Fruit fly (Drosophila melanogaster): Measurements from ENCODE around the gene Ubr3.
A peak's percentile ranks its signal among the peaks of the same experiment; 100 is the strongest.

Gene Ubr3

DNA sequence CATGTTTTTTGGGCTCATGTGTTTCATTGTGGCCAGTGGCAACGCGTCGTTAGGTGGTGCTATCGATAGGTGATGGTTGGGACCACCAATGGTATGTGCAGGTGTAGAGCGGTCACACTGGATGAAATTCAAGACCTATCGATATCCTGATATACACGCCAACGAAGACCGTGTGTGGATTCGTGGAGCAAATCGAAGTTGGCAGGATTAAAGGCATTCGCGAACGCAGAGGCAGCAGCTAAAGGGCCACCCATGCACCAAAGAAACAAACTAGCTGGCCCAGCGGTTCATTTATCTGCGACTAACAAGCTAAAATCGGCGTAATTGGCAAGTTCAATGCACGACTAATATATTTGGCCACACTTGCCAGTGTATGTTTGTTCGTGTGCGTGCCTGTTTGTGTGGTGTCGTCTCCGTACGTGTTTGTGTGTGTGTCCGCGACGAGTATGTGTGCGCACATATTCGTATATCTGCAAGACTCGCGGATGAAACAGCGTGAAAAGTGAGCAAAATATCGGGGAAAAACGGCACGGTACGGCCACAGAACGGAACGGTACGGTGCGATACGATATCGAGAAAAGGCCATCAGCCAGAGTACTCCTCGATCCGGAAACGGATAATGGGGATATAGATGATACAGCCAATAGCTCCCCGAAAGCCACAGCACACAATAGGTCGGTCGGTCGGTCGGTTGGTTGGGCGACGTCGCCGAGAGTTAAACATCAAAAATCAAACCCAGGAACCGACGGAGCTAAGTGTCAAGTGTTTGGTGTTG is at the start of gene Ubr3:
TSS of gene Ubr3 (plus strand) at position 99 of the 775 bp plus-strand sequence.
- TF ChIP-seq fd96Ca (GFP tag; IDR thresholded peaks at IDR 0.05) (0 out of 3 replicates have a peak, but pooled peaks have one; percentile 16), CG32121 (GFP tag; IDR thresholded peaks at IDR 0.05) (no peak), rn (GFP tag; IDR thresholded peaks at IDR 0.05) (no peak), Snoo (tag; optimal IDR thresholded peaks at IDR 0.05) (no peak), CG34367 (tag; optimal IDR thresholded peaks at IDR 0.05) (no peak), CG9948 (tag; optimal IDR thresholded peaks at IDR 0.05) (no peak), CG8301 (tag; optimal IDR thresholded peaks at IDR 0.05) (no peak), D1 (tag; optimal IDR thresholded peaks at IDR 0.05) (no peak), EcR (GFP tag; optimal IDR thresholded peaks at IDR 0.05) (peak; percentile 95), Ets98B (GFP tag; IDR thresholded peaks at IDR 0.05) (no peak), CG13204 (GFP tag; optimal IDR thresholded peaks at IDR 0.05) (no peak), CG12605 (GFP tag; IDR thresholded peaks at IDR 0.05) (no peak), CG14655 (GFP tag; optimal IDR thresholded peaks at IDR 0.05) (no peak), CG15710 (tag; optimal IDR thresholded peaks at IDR 0.05) (no peak), Pif1B (GFP tag; optimal IDR thresholded peaks at IDR 0.05) (no peak), CG4496 (GFP tag; IDR thresholded peaks at IDR 0.05) (peak; percentile 26; the same call in 1 of the 3 replicates)

DNA sequence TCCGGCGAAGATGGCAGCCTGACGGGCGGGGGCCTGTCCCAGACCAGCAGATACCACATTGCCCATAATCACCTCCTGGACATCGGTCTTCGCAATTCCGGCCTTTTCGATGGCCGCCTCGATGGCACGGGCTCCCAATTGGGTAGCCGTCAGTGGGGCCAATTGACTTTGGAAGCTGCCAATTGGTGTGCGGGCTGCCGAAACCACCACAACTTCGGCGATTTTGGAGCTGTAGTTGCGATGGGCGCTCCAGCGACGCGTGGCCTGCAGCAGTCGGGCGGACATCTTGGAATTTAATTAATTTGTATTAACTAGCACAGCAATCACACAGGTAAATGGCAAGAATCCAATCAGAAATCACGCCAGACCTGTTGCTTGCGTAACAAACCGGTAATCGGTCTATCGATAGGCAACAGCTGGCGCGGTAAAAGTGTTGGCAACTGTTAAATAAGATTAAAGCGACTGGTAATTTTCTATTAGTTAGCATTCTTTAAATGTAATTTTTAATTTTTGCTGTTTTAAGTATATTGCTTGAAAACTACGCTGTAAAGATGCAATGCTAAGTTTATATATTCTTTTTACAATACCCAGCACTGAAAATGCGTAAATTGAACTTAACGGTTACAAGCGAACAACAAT is 47.2 kb upstream of the Ubr3 start, which contains the start of gene Acat1:
TSS of gene Acat1 (minus strand) at position 400 of the 639 bp plus-strand sequence.
- TF ChIP-seq CG32121 (GFP tag; IDR thresholded peaks at IDR 0.05) (peak; percentile 48; the same call in 1 of the 2 replicates), Snoo (tag; optimal IDR thresholded peaks at IDR 0.05) (no peak), Ets98B (GFP tag; IDR thresholded peaks at IDR 0.05) (peak; percentile 62; the same call in 1 of the 2 replicates), fd96Ca (GFP tag; IDR thresholded peaks at IDR 0.05) (no peak), CG13204 (GFP tag; optimal IDR thresholded peaks at IDR 0.05) (no peak), Pif1A (GFP tag; optimal IDR thresholded peaks at IDR 0.05) (peak; percentile 80), CG14655 (GFP tag; optimal IDR thresholded peaks at IDR 0.05) (peak; percentile 55), CG12605 (GFP tag; IDR thresholded peaks at IDR 0.05) (peak; percentile 52), CG15710 (tag; optimal IDR thresholded peaks at IDR 0.05) (peak; percentile 55), CG8159 (tag; optimal IDR thresholded peaks at IDR 0.05) (peak; percentile 52), CG34367 (tag; optimal IDR thresholded peaks at IDR 0.05) (peak; percentile 47), rn (GFP tag; IDR thresholded peaks at IDR 0.05) (peak; percentile 63; the same call in 1 of the 2 replicates), D1 (tag; optimal IDR thresholded peaks at IDR 0.05) (peak; percentile 32), gl (tag; optimal IDR thresholded peaks at IDR 0.05) (no peak), Pif1B (GFP tag; optimal IDR thresholded peaks at IDR 0.05) (peak; percentile 81), CG9948 (tag; optimal IDR thresholded peaks at IDR 0.05) (no peak), CG17806 (tag; optimal IDR thresholded peaks at IDR 0.05) (peak; percentile 65), CG8301 (tag; optimal IDR thresholded peaks at IDR 0.05) (peak; percentile 52), EcR (GFP tag; optimal IDR thresholded peaks at IDR 0.05) (no peak), CG10348 (GFP tag; IDR thresholded peaks at IDR 0.05) (no peak), CG4496 (GFP tag; IDR thresholded peaks at IDR 0.05) (peak; percentile 78)

DNA sequence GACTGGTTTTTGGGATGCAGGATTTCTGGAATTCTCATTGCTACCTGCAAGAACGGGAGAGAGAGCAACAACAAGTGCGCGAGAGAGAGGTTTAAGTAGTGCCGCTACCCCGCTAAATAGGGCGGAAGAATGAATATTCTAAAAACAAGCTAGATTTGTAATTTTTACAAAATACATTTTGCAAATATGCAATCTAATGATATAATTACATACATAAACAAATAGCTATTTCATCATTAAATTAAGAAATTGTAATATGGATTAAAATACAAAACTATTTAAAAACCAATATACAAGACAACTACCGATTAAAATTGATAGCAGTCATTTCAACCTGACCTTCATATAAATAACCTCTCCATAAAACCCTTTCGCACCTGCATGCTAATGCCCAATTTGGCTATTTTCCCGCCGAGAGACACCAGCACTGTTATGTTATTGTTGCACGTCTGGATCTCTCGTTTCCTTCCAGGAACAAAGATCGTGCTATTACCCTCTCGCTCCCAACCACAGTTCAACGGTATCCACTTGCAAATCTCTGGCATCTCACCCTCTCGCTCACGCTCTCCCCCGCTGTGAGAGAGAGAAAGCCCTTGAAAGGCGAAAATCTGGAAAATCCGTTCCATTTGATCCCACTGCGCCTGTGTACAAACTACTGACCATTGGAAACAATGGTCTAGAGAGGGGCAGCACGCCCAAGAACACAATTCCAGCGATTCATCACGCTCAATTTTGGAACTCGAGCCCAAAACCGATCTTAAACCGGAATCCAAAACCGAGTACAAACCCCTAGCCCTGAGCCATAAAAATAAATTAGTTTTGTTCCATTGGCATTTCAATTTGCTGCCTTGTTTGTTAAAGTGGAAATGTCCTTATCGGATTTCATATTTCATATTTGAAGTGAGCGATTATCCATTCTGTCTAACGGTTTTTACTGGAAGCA is 43.8 kb upstream of the Ubr3 start, which contains the start of gene Nek2:
TSS of gene Nek2 (minus strand) at position 51 of the 943 bp plus-strand sequence.
- TF ChIP-seq CG12605 (GFP tag; IDR thresholded peaks at IDR 0.05) = no peak
- TF ChIP-seq CG17806 (tag; optimal IDR thresholded peaks at IDR 0.05) = no peak
- TF ChIP-seq CG8301 (tag; optimal IDR thresholded peaks at IDR 0.05) = peak; percentile 38
- no peak for TF ChIP-seq CG32121 (GFP tag; IDR thresholded peaks at IDR 0.05)
- peak; percentile 1 for TF ChIP-seq D1 (tag; optimal IDR thresholded peaks at IDR 0.05)
- no peak for TF ChIP-seq Ets98B (GFP tag; IDR thresholded peaks at IDR 0.05)
- peak; percentile 23 for TF ChIP-seq Snoo (tag; optimal IDR thresholded peaks at IDR 0.05)
- TF ChIP-seq CG9948 (tag; optimal IDR thresholded peaks at IDR 0.05) = peak; percentile 32
- peak; percentile 48 for TF ChIP-seq CG14655 (GFP tag; optimal IDR thresholded peaks at IDR 0.05)
- peak; percentile 40 for TF ChIP-seq CG8159 (tag; optimal IDR thresholded peaks at IDR 0.05)
- TF ChIP-seq EcR (GFP tag; optimal IDR thresholded peaks at IDR 0.05) = peak; percentile 32
- no peak for TF ChIP-seq CG4496 (GFP tag; IDR thresholded peaks at IDR 0.05)
- TF ChIP-seq fd96Ca (GFP tag; IDR thresholded peaks at IDR 0.05) = no peak
- TF ChIP-seq gl (tag; optimal IDR thresholded peaks at IDR 0.05) = no peak
- TF ChIP-seq Pif1B (GFP tag; optimal IDR thresholded peaks at IDR 0.05) = peak; percentile 26
- peak; percentile 7 for TF ChIP-seq CG15710 (tag; optimal IDR thresholded peaks at IDR 0.05)
- TF ChIP-seq CG34367 (tag; optimal IDR thresholded peaks at IDR 0.05) = peak; percentile 22
- no peak for TF ChIP-seq CG13204 (GFP tag; optimal IDR thresholded peaks at IDR 0.05)
- peak; percentile 15 for TF ChIP-seq Pif1A (GFP tag; optimal IDR thresholded peaks at IDR 0.05)
- no peak for TF ChIP-seq CG10348 (GFP tag; IDR thresholded peaks at IDR 0.05)
- no peak for TF ChIP-seq rn (GFP tag; IDR thresholded peaks at IDR 0.05)

DNA sequence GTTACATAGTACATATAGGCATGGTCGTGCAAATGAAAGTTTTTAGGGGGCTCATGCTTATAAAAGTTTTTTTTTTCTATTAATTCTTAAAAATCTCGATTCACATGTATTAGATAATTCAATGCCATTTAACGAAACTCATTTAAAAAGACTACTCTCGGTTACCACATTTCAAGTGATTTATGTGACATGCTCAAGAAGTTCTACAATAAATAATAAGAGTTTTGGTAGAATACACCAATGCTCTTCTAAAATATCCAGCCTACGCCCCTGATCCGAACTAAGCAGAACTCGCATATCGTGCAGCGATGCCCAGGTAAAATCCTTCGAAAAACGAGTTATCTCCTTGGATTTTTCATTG is 43.2 kb upstream of the Ubr3 start:
- TF ChIP-seq EcR (GFP tag; optimal IDR thresholded peaks at IDR 0.05) (no peak), CG17806 (tag; optimal IDR thresholded peaks at IDR 0.05) (peak; percentile 47), Pif1A (GFP tag; optimal IDR thresholded peaks at IDR 0.05) (peak; percentile 63), rn (GFP tag; IDR thresholded peaks at IDR 0.05) (no peak), CG10348 (GFP tag; IDR thresholded peaks at IDR 0.05) (no peak), fd96Ca (GFP tag; IDR thresholded peaks at IDR 0.05) (no peak), CG8301 (tag; optimal IDR thresholded peaks at IDR 0.05) (peak; percentile 54), CG8159 (tag; optimal IDR thresholded peaks at IDR 0.05) (peak; percentile 58), CG13204 (GFP tag; optimal IDR thresholded peaks at IDR 0.05) (no peak), CG4496 (GFP tag; IDR thresholded peaks at IDR 0.05) (peak; percentile 58; the same call in 2 of the 3 replicates), D1 (tag; optimal IDR thresholded peaks at IDR 0.05) (no peak), Snoo (tag; optimal IDR thresholded peaks at IDR 0.05) (peak; percentile 44), Ets98B (GFP tag; IDR thresholded peaks at IDR 0.05) (0 out of 2 replicates have a peak, but pooled peaks have one; percentile 7), CG15710 (tag; optimal IDR thresholded peaks at IDR 0.05) (peak; percentile 65), CG32121 (GFP tag; IDR thresholded peaks at IDR 0.05) (no peak), CG12605 (GFP tag; IDR thresholded peaks at IDR 0.05) (no peak), CG9948 (tag; optimal IDR thresholded peaks at IDR 0.05) (peak; percentile 56), CG34367 (tag; optimal IDR thresholded peaks at IDR 0.05) (peak; percentile 33), CG14655 (GFP tag; optimal IDR thresholded peaks at IDR 0.05) (peak; percentile 77)

Data from whole organism, pupa.